Fruit fly (Drosophila melanogaster): ENCODE measurements around the gene ranshi.

DNA sequence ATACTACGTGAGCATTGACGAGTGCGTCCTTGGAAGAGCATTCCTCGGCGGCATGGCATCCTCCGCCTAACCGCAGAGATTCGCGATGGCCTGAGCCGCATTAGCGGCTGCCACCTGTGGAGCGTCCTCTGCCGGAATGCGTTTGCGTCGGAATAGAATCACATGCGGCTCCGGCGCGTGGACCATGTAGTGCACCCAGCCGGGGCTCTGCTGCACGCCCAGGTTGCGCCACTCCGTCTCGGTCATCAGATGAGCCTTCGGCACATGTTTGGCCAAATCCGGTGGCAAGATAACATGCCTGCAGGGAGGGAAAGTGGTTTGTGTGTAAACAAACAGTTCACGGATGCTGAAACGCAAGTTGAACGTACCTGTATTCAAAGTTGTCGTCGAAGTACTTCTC, 14.1 kb downstream of the ranshi start:
- TF ChIP-seq chm (GFP tag; IDR thresholded peaks at IDR 0.05) = peak; percentile 51; the same call in 1 of the 2 replicates
- TF ChIP-seq CG8388 (GFP tag; optimal IDR thresholded peaks at IDR 0.05) = no peak
- no peak for TF ChIP-seq CG18619 (GFP tag; optimal IDR thresholded peaks at IDR 0.05)
- TF ChIP-seq CG11247 (GFP tag; IDR thresholded peaks at IDR 0.05) = no peak
- TF ChIP-seq CG9876 (GFP tag; optimal IDR thresholded peaks at IDR 0.05) = no peak
- TF ChIP-seq CG10959 (GFP tag; IDR thresholded peaks at IDR 0.05) = no peak
- TF ChIP-seq maf-S (GFP tag; optimal IDR thresholded peaks at IDR 0.05) = no peak
- no peak for TF ChIP-seq Asciz (GFP tag; optimal IDR thresholded peaks at IDR 0.05)
- TF ChIP-seq CG4282 (GFP tag; optimal IDR thresholded peaks at IDR 0.05) = no peak

All from whole organism, embryonic.